Fruit fly (Drosophila melanogaster): ENCODE measurements around the gene ftz-f1.

ftz-f1 gene

DNA sequence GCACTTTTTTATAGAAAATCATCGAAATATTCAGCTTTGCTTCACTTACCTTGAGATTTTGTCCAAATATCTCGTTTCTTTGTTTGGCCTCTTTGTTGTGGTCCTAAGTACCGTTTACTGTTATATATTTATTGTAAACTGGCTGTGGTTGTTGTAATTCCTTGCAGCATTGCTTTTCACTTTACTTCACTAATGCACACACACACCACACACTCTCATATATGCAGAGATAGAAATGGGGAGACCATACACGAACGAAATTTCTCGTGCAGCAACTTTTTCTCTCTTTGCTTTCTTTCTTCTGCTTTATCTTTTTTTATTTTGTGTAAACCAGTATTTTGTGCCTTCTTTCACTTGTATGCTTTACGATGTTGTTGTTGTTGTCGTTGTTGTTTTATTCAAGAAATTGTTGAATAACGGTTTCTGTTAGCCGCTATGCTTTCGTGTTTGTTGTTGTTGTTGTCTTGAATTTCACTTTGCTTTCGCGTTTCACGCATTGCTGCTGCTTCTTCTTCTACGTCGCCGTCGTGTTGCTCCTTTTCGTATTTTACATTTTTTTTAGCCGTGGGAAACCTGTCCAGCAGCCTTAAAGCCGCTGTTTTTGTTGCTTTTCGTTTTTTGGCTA is 18.3 kb upstream of the ftz-f1 start (continued):
- TF ChIP-seq Eip78C (GFP tag) (peak; percentile 59), acj6 (GFP tag; optimal IDR thresholded peaks at IDR 0.05) (no peak), Hr39 (GFP tag; optimal IDR thresholded peaks at IDR 0.05) (no peak), CG11294 (GFP tag; IDR thresholded peaks at IDR 0.05) (no peak), CG8119 (GFP tag; IDR thresholded peaks at IDR 0.05) (peak; percentile 81), Lpt (GFP tag; optimal IDR thresholded peaks at IDR 0.05) (peak; percentile 58), CG3919 (GFP tag; optimal IDR thresholded peaks at IDR 0.05) (no peak), svp (GFP tag) (peak; percentile 10), salr (GFP tag; optimal IDR thresholded peaks at IDR 0.05) (no peak), CG6854 (GFP tag; optimal IDR thresholded peaks at IDR 0.05) (peak; percentile 62), CG15336 (GFP tag; IDR thresholded peaks at IDR 0.05) (peak; percentile 80), vri (GFP tag; optimal IDR thresholded peaks at IDR 0.05) (no peak), Hr4 (GFP tag; optimal IDR thresholded peaks at IDR 0.05) (no peak), CG31627 (GFP tag; optimal IDR thresholded peaks at IDR 0.05) (no peak), CG6163 (GFP tag; IDR thresholded peaks at IDR 0.05) (peak; percentile 72; the same call in 2 of the 3 replicates), eg (GFP tag; IDR thresholded peaks at IDR 0.05) (peak; percentile 66; the same call in 2 of the 3 replicates), dac (GFP tag; optimal IDR thresholded peaks at IDR 0.05) (no peak), Smox (GFP tag; optimal IDR thresholded peaks at IDR 0.05) (no peak), dsx (GFP tag; optimal IDR thresholded peaks at IDR 0.05; ENCODE audit: poor library complexity, severe bottlenecking) (peak; percentile 23), CG3032 (tag; optimal IDR thresholded peaks at IDR 0.05) (no peak)

DNA sequence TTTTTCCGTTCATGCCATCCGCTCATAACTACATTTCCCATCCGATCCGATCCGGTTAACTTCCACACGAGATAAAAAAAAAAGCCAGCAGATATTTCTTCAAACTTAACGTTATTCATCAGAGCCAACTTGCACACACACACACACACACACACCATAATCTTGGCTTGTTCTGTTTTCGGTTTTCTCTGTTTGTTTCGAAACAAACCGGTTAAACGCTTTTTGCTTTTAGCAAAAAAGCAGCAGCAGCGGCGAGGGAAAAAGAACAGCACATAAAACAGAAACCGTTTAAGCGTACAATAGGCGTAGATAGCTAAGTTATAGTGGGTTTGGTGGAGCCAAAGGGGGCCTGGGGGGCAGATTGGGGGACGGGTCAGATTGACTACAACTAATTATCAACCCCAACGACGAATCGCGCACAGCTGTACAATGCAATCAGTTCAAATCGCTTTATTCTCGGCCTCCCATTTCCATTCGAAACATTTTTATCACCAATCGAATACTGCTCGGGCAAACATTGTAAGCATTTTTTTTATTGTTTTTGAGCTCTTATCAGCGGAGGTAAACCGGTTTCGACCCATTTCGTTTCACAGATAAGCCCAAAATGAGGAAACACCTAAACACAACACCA is 16.3 kb upstream of the ftz-f1 start:
- no peak for TF ChIP-seq eg (GFP tag; IDR thresholded peaks at IDR 0.05)
- no peak for TF ChIP-seq OdsH (GFP tag; optimal IDR thresholded peaks at IDR 0.05)
- TF ChIP-seq CG6792 (GFP tag; optimal IDR thresholded peaks at IDR 0.05), result no peak
- TF ChIP-seq ss (GFP tag; optimal IDR thresholded peaks at IDR 0.05), result peak; percentile 39 to 53
- no peak for TF ChIP-seq achi (GFP tag; optimal IDR thresholded peaks at IDR 0.05)
- TF ChIP-seq CG3032 (tag; optimal IDR thresholded peaks at IDR 0.05), result no peak
- TF ChIP-seq spab (GFP tag; optimal IDR thresholded peaks at IDR 0.05), result no peak
- no peak for TF ChIP-seq Sox15 (GFP tag; optimal IDR thresholded peaks at IDR 0.05)
- no peak for TF ChIP-seq CG11902 (GFP tag; optimal IDR thresholded peaks at IDR 0.05)
- no peak for TF ChIP-seq CG8319 (GFP tag; optimal IDR thresholded peaks at IDR 0.05)
- no peak for TF ChIP-seq cyc (GFP tag; optimal IDR thresholded peaks at IDR 0.05)
- peak; percentile 13 for TF ChIP-seq CG6276 (GFP tag; optimal IDR thresholded peaks at IDR 0.05)
- TF ChIP-seq dsx (GFP tag; optimal IDR thresholded peaks at IDR 0.05; ENCODE audit: poor library complexity, severe bottlenecking), result peak; percentile 10
- peak; percentile 35; the same call in 1 of the 3 replicates for TF ChIP-seq CG6163 (GFP tag; IDR thresholded peaks at IDR 0.05)
- no peak for TF ChIP-seq Lpt (GFP tag; optimal IDR thresholded peaks at IDR 0.05)
- no peak for TF ChIP-seq Hr4 (GFP tag; optimal IDR thresholded peaks at IDR 0.05)
- no peak for TF ChIP-seq Hr38 (GFP tag; optimal IDR thresholded peaks at IDR 0.05)
- TF ChIP-seq CG7368 (GFP tag; optimal IDR thresholded peaks at IDR 0.05), result no peak
- TF ChIP-seq esn (GFP tag; optimal IDR thresholded peaks at IDR 0.05), result no peak
- TF ChIP-seq CG4318 (GFP tag; optimal IDR thresholded peaks at IDR 0.05), result no peak
- TF ChIP-seq CG10631 (GFP tag; optimal IDR thresholded peaks at IDR 0.05), result no peak
- TF ChIP-seq fd59A (GFP tag; optimal IDR thresholded peaks at IDR 0.05), result no peak
- no peak for TF ChIP-seq Hr39 (GFP tag; optimal IDR thresholded peaks at IDR 0.05)
- TF ChIP-seq net (GFP tag; optimal IDR thresholded peaks at IDR 0.05), result no peak
- no peak for TF ChIP-seq pdm3 (GFP tag; optimal IDR thresholded peaks at IDR 0.05)
- TF ChIP-seq CG6808 (GFP tag; optimal IDR thresholded peaks at IDR 0.05), result peak; percentile 37
- TF ChIP-seq CG34406 (GFP tag; optimal IDR thresholded peaks at IDR 0.05), result no peak
- 0 out of 2 replicates have a peak, but pooled peaks have one; percentile 13 for TF ChIP-seq CG15336 (GFP tag; IDR thresholded peaks at IDR 0.05)
- no peak for TF ChIP-seq Eip78C (GFP tag)
- no peak for TF ChIP-seq Smox (GFP tag; optimal IDR thresholded peaks at IDR 0.05)
- TF ChIP-seq fd85E (GFP tag; optimal IDR thresholded peaks at IDR 0.05), result no peak
- TF ChIP-seq CG9139 (GFP tag; optimal IDR thresholded peaks at IDR 0.05), result no peak
- peak; percentile 70 for TF ChIP-seq svp (GFP tag)
- no peak for TF ChIP-seq CG16779 (tag; optimal IDR thresholded peaks at IDR 0.05)
- no peak for TF ChIP-seq vri (GFP tag; optimal IDR thresholded peaks at IDR 0.05)
- no peak for TF ChIP-seq Ets21C (GFP tag; optimal IDR thresholded peaks at IDR 0.05)
- TF ChIP-seq CG8119 (GFP tag; IDR thresholded peaks at IDR 0.05), result no peak
- TF ChIP-seq acj6 (GFP tag; optimal IDR thresholded peaks at IDR 0.05), result no peak
- peak; percentile 11 for TF ChIP-seq CG10669 (GFP tag; optimal IDR thresholded peaks at IDR 0.05)
- no peak for TF ChIP-seq CG31627 (GFP tag; optimal IDR thresholded peaks at IDR 0.05)
- TF ChIP-seq Eip75B (GFP tag; optimal IDR thresholded peaks at IDR 0.05), result no peak

Data from whole organism, prepupa.